Fruit fly (Drosophila melanogaster) whole organism: Measurements from ENCODE around the gene CG42814.

Source experiments
- Dll ChIP-seq: fragments of >200 bp; optimal IDR thresholded peaks from 2 replicates; lab custom pipeline; 2017
- psq ChIP-seq: fragments of >200 bp; optimal IDR thresholded peaks from 2 replicates; lab custom pipeline; 2017

- TF ChIP-seq psq (no peak), Dll (lab: Kevin White, UChicago) (no peak)
Measured at dm6 chr3R:27265330-27265729, 36.1 kb upstream of the CG42814 start, which contains the start of the genes CG14262 and CG14260.
